Worm (Caenorhabditis elegans): ENCODE results near the gene F57F4.2.

F57F4.2 gene

ce11 chrV:6355975-6356441 is 33.5 kb downstream of the F57F4.2 start, which contains the start of gene bcl-11 (continued):
- TF ChIP-seq unc-130 (GFP tag; optimal IDR thresholded peaks at IDR 0.05) (no peak), nhr-77 (tag; optimal IDR thresholded peaks at IDR 0.05) (no peak), zfp-2 (tag; optimal IDR thresholded peaks at IDR 0.05) (no peak), ceh-44 (GFP tag; IDR thresholded peaks at IDR 0.05) (no peak), attf-4 (tag; optimal IDR thresholded peaks at IDR 0.05) (no peak), rbr-2 (tag; optimal IDR thresholded peaks at IDR 0.05) (no peak), nhr-10 (tag; optimal IDR thresholded peaks at IDR 0.05) (no peak), zip-11 (GFP tag; IDR thresholded peaks at IDR 0.05) (no peak), dpl-1 (GFP tag; optimal IDR thresholded peaks at IDR 0.05) (no peak), lsy-2 (tag; optimal IDR thresholded peaks at IDR 0.05) (no peak), egl-27 (tag; optimal IDR thresholded peaks at IDR 0.05) (no peak), daf-8 (GFP tag; IDR thresholded peaks at IDR 0.05) (no peak), vab-7 (GFP tag; IDR thresholded peaks at IDR 0.05) (no peak), nhr-6 (tag; optimal IDR thresholded peaks at IDR 0.05) (no peak), snpc-4 (tag; optimal IDR thresholded peaks at IDR 0.05) (no peak), hlh-11 (tag; optimal IDR thresholded peaks at IDR 0.05) (peak; percentile 71), ceh-62 (tag; optimal IDR thresholded peaks at IDR 0.05) (no peak), zip-2 (tag; optimal IDR thresholded peaks at IDR 0.05) (no peak), daf-16 (GFP tag; optimal IDR thresholded peaks at IDR 0.05) (no peak), daf-16 (tag; optimal IDR thresholded peaks at IDR 0.05) (peak; percentile 26), mdl-1 (tag; optimal IDR thresholded peaks at IDR 0.05) (no peak), cey-2 (tag; optimal IDR thresholded peaks at IDR 0.05; ENCODE audit: borderline replicate concordance, insufficient read depth) (no peak), nhr-25 (tag; optimal IDR thresholded peaks at IDR 0.05; ENCODE audit: borderline replicate concordance, insufficient read depth) (no peak), nhr-76 (tag; optimal IDR thresholded peaks at IDR 0.05) (no peak), ceh-20 (GFP tag; IDR thresholded peaks at IDR 0.05) (0 out of 2 replicates have a peak, but pooled peaks have one; percentile 17), ceh-28 (tag; optimal IDR thresholded peaks at IDR 0.05) (no peak), lin-39 (tag; optimal IDR thresholded peaks at IDR 0.05) (no peak), mes-2 (tag; optimal IDR thresholded peaks at IDR 0.05; ENCODE audit: poor library complexity, severe bottlenecking) (no peak), mxl-3 (GFP tag; optimal IDR thresholded peaks at IDR 0.05) (no peak), lir-3 (tag; optimal IDR thresholded peaks at IDR 0.05) (no peak), mep-1 (tag; optimal IDR thresholded peaks at IDR 0.05) (no peak), ceh-82 (tag; optimal IDR thresholded peaks at IDR 0.05) (no peak), D1046.2 (GFP tag; IDR thresholded peaks at IDR 0.05) (no peak), spr-1 (tag; optimal IDR thresholded peaks at IDR 0.05) (no peak), ztf-7 (tag; optimal IDR thresholded peaks at IDR 0.05) (no peak), lin-38 (GFP tag; IDR thresholded peaks at IDR 0.05) (no peak), hif-1 (tag; optimal IDR thresholded peaks at IDR 0.05) (peak in 1 of 2 experiments; percentile 19), madf-5 (GFP tag; IDR thresholded peaks at IDR 0.05) (no peak), nhr-42 (GFP tag; IDR thresholded peaks at IDR 0.05) (no peak), snpc-1.2 (GFP tag; IDR thresholded peaks at IDR 0.05) (no peak), ZK546.5 (tag; optimal IDR thresholded peaks at IDR 0.05) (no peak), hlh-30 (tag; optimal IDR thresholded peaks at IDR 0.05; ENCODE audit: insufficient read depth) (peak; percentile 23), lin-15B (tag; optimal IDR thresholded peaks at IDR 0.05) (no peak), mxl-2 (GFP tag; conservative IDR thresholded peaks at IDR 0.05) (no peak), lim-7 (GFP tag; IDR thresholded peaks at IDR 0.05) (no peak), F37D6.2 (tag; optimal IDR thresholded peaks at IDR 0.05) (no peak), sdz-12 (GFP tag; optimal IDR thresholded peaks at IDR 0.05) (no peak), nhr-237 (tag; optimal IDR thresholded peaks at IDR 0.05) (no peak), dmd-8 (GFP tag; IDR thresholded peaks at IDR 0.05) (no peak), F26F4.8 (GFP tag; conservative IDR thresholded peaks at IDR 0.05) (no peak), zfp-3 (GFP tag; conservative IDR thresholded peaks at IDR 0.05) (no peak), ztf-11 (tag; optimal IDR thresholded peaks at IDR 0.05) (no peak)

All from whole organism, L4 larva.